Fruit fly (Drosophila melanogaster) whole organism, embryonic: ENCODE data around the gene Send2.
A peak's percentile ranks its signal among the peaks of the same experiment; 100 is the strongest.

Experiments used
- ATbp ChIP-seq: fragments of 200-800 bp; sonication (Bioruptor generic); optimal IDR thresholded peaks from 2 replicates; lab custom pipeline; 2017; ENCODE audit warnings: missing biosample characterization, mild to moderate bottlenecking, missing genetic modification characterization, missing genetic modification reagents
- CG10209 ChIP-seq: fragments of 200-800 bp; sonication (Bioruptor generic); optimal IDR thresholded peaks from 3 replicates; lab custom pipeline; 2017; ENCODE audit warnings: missing biosample characterization, mild to moderate bottlenecking, missing genetic modification characterization, missing genetic modification reagents
- CG10366 ChIP-seq: fragments of 200-800 bp; sonication (Bioruptor generic); IDR thresholded peaks from 2 replicates; pipeline ENCODE4 v1.3.6; 2022; ENCODE audit warnings: missing biosample characterization, missing genetic modification characterization
- CG10959 ChIP-seq: fragments of 200-800 bp; sonication (Bioruptor generic); IDR thresholded peaks from 2 replicates; pipeline ENCODE4 v1.3.6; 2022; ENCODE audit warnings: missing biosample characterization, missing genetic modification characterization
- CG12155 ChIP-seq: fragments of 200-800 bp; sonication (Bioruptor generic); optimal IDR thresholded peaks from 3 replicates; lab custom pipeline; 2016; ENCODE audit warnings: missing biosample characterization, missing genetic modification characterization
- CG12219 ChIP-seq: fragments of 200-800 bp; sonication (Bioruptor generic); optimal IDR thresholded peaks from 3 replicates; lab custom pipeline; 2018; ENCODE audit warnings: missing biosample characterization, mild to moderate bottlenecking, missing genetic modification characterization
- CG12744 ChIP-seq: fragments of 200-800 bp; sonication (Bioruptor generic); optimal IDR thresholded peaks from 2 replicates; lab custom pipeline; 2016; ENCODE audit warnings: missing biosample characterization, missing genetic modification characterization
- CG13123 ChIP-seq: fragments of 200-800 bp; sonication (Bioruptor generic); optimal IDR thresholded peaks from 2 replicates; lab custom pipeline; 2016; ENCODE audit warnings: missing biosample characterization, missing genetic modification characterization
- CG14667 ChIP-seq: fragments of 200-800 bp; sonication (Bioruptor generic); IDR thresholded peaks from 2 replicates; pipeline ENCODE4 v1.3.6; 2022; ENCODE audit warnings: missing biosample characterization, missing genetic modification characterization
- CG15269 ChIP-seq: fragments of 200-800 bp; sonication (Bioruptor generic); optimal IDR thresholded peaks from 2 replicates; lab custom pipeline; 2018; ENCODE audit warnings: missing biosample characterization, mild to moderate bottlenecking, missing genetic modification characterization, moderate library complexity
- CG15696 ChIP-seq: fragments of 200-800 bp; sonication (Bioruptor generic); optimal IDR thresholded peaks from 2 replicates; lab custom pipeline; 2019; ENCODE audit warnings: missing biosample characterization, mild to moderate bottlenecking, missing genetic modification characterization, moderate library complexity
- CG17361 ChIP-seq: fragments of 200-800 bp; sonication (Bioruptor generic); IDR thresholded peaks from 3 replicates; pipeline ENCODE4 v1.3.6; 2022; ENCODE audit warnings: missing biosample characterization, missing genetic modification characterization
- CG2202 ChIP-seq: fragments of 200-800 bp; sonication (Bioruptor generic); optimal IDR thresholded peaks from 2 replicates; lab custom pipeline; 2018; ENCODE audit warnings: missing biosample characterization, mild to moderate bottlenecking, missing genetic modification characterization
- CG3163 ChIP-seq: fragments of 200-800 bp; sonication (Bioruptor generic); optimal IDR thresholded peaks from 3 replicates; lab custom pipeline; 2016; ENCODE audit warnings: missing biosample characterization, missing genetic modification characterization
- CG4328 ChIP-seq: fragments of 200-800 bp; sonication (Bioruptor generic); optimal IDR thresholded peaks from 3 replicates; lab custom pipeline; 2017; ENCODE audit warnings: missing biosample characterization, missing genetic modification reagents, missing genetic modification characterization
- CG6254 ChIP-seq: fragments of 200-800 bp; sonication (Bioruptor generic); optimal IDR thresholded peaks from 3 replicates; lab custom pipeline; 2017; ENCODE audit warnings: mild to moderate bottlenecking, missing biosample characterization, missing genetic modification reagents, missing genetic modification characterization
- CG7745 ChIP-seq: fragments of 200-800 bp; sonication (Bioruptor generic); optimal IDR thresholded peaks from 2 replicates; lab custom pipeline; 2018; ENCODE audit warnings: missing biosample characterization, mild to moderate bottlenecking, missing genetic modification characterization, moderate library complexity
- CG8089 ChIP-seq: fragments of 200-800 bp; sonication (Bioruptor generic); optimal IDR thresholded peaks from 3 replicates; lab custom pipeline; 2016; ENCODE audit warnings: missing biosample characterization, missing genetic modification characterization
- CG8359 ChIP-seq: fragments of 200-800 bp; sonication (Bioruptor generic); optimal IDR thresholded peaks from 2 replicates; lab custom pipeline; 2017; ENCODE audit warnings: missing biosample characterization, mild to moderate bottlenecking, missing genetic modification characterization, borderline replicate concordance
- Camta ChIP-seq: fragments of 200-800 bp; sonication (Bioruptor generic); optimal IDR thresholded peaks from 2 replicates; lab custom pipeline; 2016; ENCODE audit warnings: missing biosample characterization, missing genetic modification characterization
- E2f1 ChIP-seq: fragments of 200-800 bp; sonication (Bioruptor generic); IDR thresholded peaks from 2 replicates; pipeline ENCODE4 v1.3.6; 2022; ENCODE audit warnings: missing biosample characterization, missing genetic modification characterization
- ERR ChIP-seq: fragments of 200-800 bp; sonication (Bioruptor generic); optimal IDR thresholded peaks from 2 replicates; lab custom pipeline; 2016; ENCODE audit warnings: missing biosample characterization, missing genetic modification characterization
- Hey ChIP-seq: fragments of 200-800 bp; sonication (Bioruptor generic); optimal IDR thresholded peaks from 3 replicates; lab custom pipeline; 2018; ENCODE audit warnings: missing biosample characterization, mild to moderate bottlenecking, missing genetic modification characterization
- Hr51 ChIP-seq, 2 experiments: fragments of 200-800 bp; sonication (Bioruptor generic); optimal IDR thresholded peaks; 2 replicates in 1 of 2; 3 replicates in 1 of 2; lab custom pipeline; 2016 to 2018; ENCODE audit warnings: missing biosample characterization in 2 of 2, missing genetic modification characterization in 2 of 2, mild to moderate bottlenecking in 1 of 2, moderate library complexity in 1 of 2
- Hsf ChIP-seq: fragments of 200-800 bp; sonication (Bioruptor generic); optimal IDR thresholded peaks from 3 replicates; lab custom pipeline; 2016; ENCODE audit warnings: missing biosample characterization, missing genetic modification characterization
- Lhr ChIP-seq: fragments of 200-800 bp; sonication (Bioruptor generic); optimal IDR thresholded peaks from 3 replicates; lab custom pipeline; 2017; ENCODE audit warnings: mild to moderate bottlenecking, missing biosample characterization, missing genetic modification reagents, missing genetic modification characterization
- Med ChIP-seq: fragments of 200-800 bp; sonication (Bioruptor generic); peaks from one replicate; lab custom pipeline; 2016; ENCODE audit warnings: missing biosample characterization, missing genetic modification characterization, mild to moderate bottlenecking, inconsistent platforms, moderate library complexity
- NK7.1 ChIP-seq: fragments of 200-800 bp; sonication (Bioruptor generic); optimal IDR thresholded peaks from 3 replicates; lab custom pipeline; 2016; ENCODE audit warnings: missing biosample characterization, missing genetic modification characterization
- Optix ChIP-seq: fragments of 200-800 bp; sonication (Bioruptor generic); IDR thresholded peaks from 3 replicates; pipeline ENCODE4 v1.3.6; 2022; ENCODE audit warnings: missing biosample characterization, missing genetic modification characterization
- al ChIP-seq: fragments of 200-800 bp; sonication (Bioruptor generic); IDR thresholded peaks from 2 replicates; pipeline ENCODE4 v1.3.6; 2022; ENCODE audit warnings: missing biosample characterization, missing genetic modification characterization
- bab2 ChIP-seq: fragments of 200-800 bp; sonication (Bioruptor generic); optimal IDR thresholded peaks from 2 replicates; lab custom pipeline; 2016; ENCODE audit warnings: missing biosample characterization, missing genetic modification characterization
- ci ChIP-seq: fragments of 200-800 bp; sonication (Bioruptor generic); IDR thresholded peaks from 3 replicates; pipeline ENCODE4 v1.3.6; 2022; ENCODE audit warnings: missing biosample characterization, missing genetic modification characterization
- disco-r ChIP-seq: fragments of 200-800 bp; sonication (Bioruptor generic); optimal IDR thresholded peaks from 2 replicates; lab custom pipeline; 2016; ENCODE audit warnings: missing biosample characterization, missing genetic modification characterization
- dmrt99B ChIP-seq: fragments of 200-800 bp; sonication (Bioruptor generic); optimal IDR thresholded peaks from 2 replicates; lab custom pipeline; 2018; ENCODE audit warnings: missing biosample characterization, mild to moderate bottlenecking, missing genetic modification characterization, moderate library complexity
- ewg ChIP-seq: fragments of 200-800 bp; sonication (Bioruptor generic); optimal IDR thresholded peaks from 3 replicates; lab custom pipeline; 2017; ENCODE audit warnings: mild to moderate bottlenecking, missing biosample characterization, missing genetic modification reagents, missing genetic modification characterization
- knrl ChIP-seq: fragments of 200-800 bp; sonication (Bioruptor generic); IDR thresholded peaks from 3 replicates; pipeline ENCODE4 v1.3.6; 2022; ENCODE audit warnings: missing biosample characterization, missing genetic modification characterization; ENCODE audit not compliant: partially characterized antibody
- nerfin-1 ChIP-seq: fragments of 200-800 bp; sonication (Bioruptor generic); optimal IDR thresholded peaks from 3 replicates; lab custom pipeline; 2019; ENCODE audit warnings: missing biosample characterization, mild to moderate bottlenecking, missing genetic modification characterization, moderate library complexity
- repo ChIP-seq: fragments of 200-800 bp; sonication (Bioruptor generic); optimal IDR thresholded peaks from 2 replicates; lab custom pipeline; 2016; ENCODE audit warnings: missing biosample characterization, missing genetic modification characterization
- ro ChIP-seq: fragments of 200-800 bp; sonication (Bioruptor generic); IDR thresholded peaks from 2 replicates; pipeline ENCODE4 v1.3.6; 2022; ENCODE audit warnings: missing biosample characterization, missing genetic modification characterization
- schlank ChIP-seq: fragments of 200-800 bp; sonication (Bioruptor generic); optimal IDR thresholded peaks from 2 replicates; lab custom pipeline; 2018; ENCODE audit warnings: missing biosample characterization, mild to moderate bottlenecking, missing genetic modification characterization
- scrt ChIP-seq: fragments of 200-800 bp; sonication (Bioruptor generic); optimal IDR thresholded peaks from 2 replicates; lab custom pipeline; 2018; ENCODE audit warnings: missing biosample characterization, mild to moderate bottlenecking, missing genetic modification characterization, moderate library complexity
- sima ChIP-seq: fragments of 200-800 bp; sonication (Bioruptor generic); optimal IDR thresholded peaks from 2 replicates; lab custom pipeline; 2016; ENCODE audit warnings: missing biosample characterization, missing genetic modification characterization
- slp2 ChIP-seq: fragments of 200-800 bp; sonication (Bioruptor generic); optimal IDR thresholded peaks from 2 replicates; lab custom pipeline; 2016; ENCODE audit warnings: missing biosample characterization, missing genetic modification characterization
- stc ChIP-seq: fragments of 200-800 bp; sonication (Bioruptor generic); IDR thresholded peaks from 2 replicates; pipeline ENCODE4 v1.3.6; 2022; ENCODE audit warnings: missing biosample characterization, missing genetic modification characterization
- tll ChIP-seq, 2 experiments: fragments of 200-800 bp in 1 of 2; fragments of >200 bp in 1 of 2; sonication (Bioruptor generic) in 1 of 2; optimal IDR thresholded peaks; 2 replicates each; lab custom pipeline; 2017 to 2019; ENCODE audit warnings: missing biosample characterization in 2 of 2, missing genetic modification characterization in 2 of 2, mild to moderate bottlenecking in 1 of 2, moderate library complexity in 1 of 2
- trh ChIP-seq: fragments of 200-800 bp; sonication (Bioruptor generic); optimal IDR thresholded peaks from 2 replicates; lab custom pipeline; 2016; ENCODE audit warnings: missing biosample characterization, missing genetic modification characterization
- tx ChIP-seq: fragments of 200-800 bp; sonication (Bioruptor generic); optimal IDR thresholded peaks from 2 replicates; lab custom pipeline; 2016; ENCODE audit warnings: missing biosample characterization, missing genetic modification characterization
- vnd ChIP-seq: fragments of 200-800 bp; sonication (Bioruptor generic); IDR thresholded peaks from 3 replicates; pipeline ENCODE4 v1.3.6; 2022; ENCODE audit warnings: missing biosample characterization, missing genetic modification characterization; ENCODE audit not compliant: partially characterized antibody
- zen2 ChIP-seq: fragments of 200-800 bp; sonication (Bioruptor generic); IDR thresholded peaks from 3 replicates; pipeline ENCODE4 v1.3.6; 2022; ENCODE audit warnings: missing biosample characterization, missing genetic modification characterization; ENCODE audit not compliant: partially characterized antibody
- zfh1 ChIP-seq: fragments of 200-800 bp; sonication (Bioruptor generic); IDR thresholded peaks from 3 replicates; pipeline ENCODE4 v1.3.6; 2022; ENCODE audit warnings: missing biosample characterization, missing genetic modification characterization

Send2 gene

DNA sequence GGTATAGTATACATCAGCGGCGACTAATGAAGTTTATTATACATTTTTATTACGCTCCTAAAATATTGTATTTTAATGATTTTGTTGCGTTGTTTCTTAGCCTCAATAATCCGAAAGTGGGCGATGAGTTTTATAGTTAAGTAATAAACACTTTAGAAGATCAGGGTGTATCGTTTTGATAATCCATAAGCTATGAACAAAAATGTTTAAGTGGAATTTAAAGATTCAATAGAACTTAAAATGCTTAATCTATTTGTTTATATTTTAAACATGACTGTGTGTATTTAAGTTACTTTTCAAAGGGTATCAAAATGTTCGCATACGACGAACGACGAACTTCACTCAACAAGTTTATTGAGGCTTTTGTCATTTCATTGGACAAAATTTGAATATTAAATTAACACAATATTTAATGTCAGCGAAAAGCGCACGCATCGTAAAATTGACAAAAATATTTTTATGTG is 25.8 kb upstream of the Send2 start (continued):
- TF ChIP-seq sima (GFP tag; lab: Kevin White, UChicago): peak; percentile 46
- TF ChIP-seq bab2 (GFP tag; lab: Kevin White, UChicago): peak; percentile 74
- no peak for TF ChIP-seq Optix (GFP tag; lab: Robert Waterston, UW)
- TF ChIP-seq CG10959 (GFP tag; lab: Robert Waterston, UW): no peak
- TF ChIP-seq slp2 (GFP tag; lab: Kevin White, UChicago): peak; percentile 26
- peak; percentile 42 for TF ChIP-seq CG12744 (GFP tag; lab: Kevin White, UChicago)
- TF ChIP-seq knrl (GFP tag; lab: Robert Waterston, UW): no peak
- peak; percentile 61 for TF ChIP-seq CG10209 (GFP tag; lab: Kevin White, UChicago)
- peak; percentile 79 for TF ChIP-seq CG12219 (GFP tag; lab: Kevin White, UChicago)
- no peak for TF ChIP-seq tll (GFP tag; optimal IDR thresholded peaks at IDR 0.05; lab: Kevin White, UChicago)
- TF ChIP-seq scrt: no peak
- peak; percentile 38 for TF ChIP-seq Camta (GFP tag; lab: Kevin White, UChicago)
- no peak for TF ChIP-seq Hey (tag; lab: Kevin White, UChicago)
- TF ChIP-seq CG15269 (tag; lab: Kevin White, UChicago): peak; percentile 89
- TF ChIP-seq Med (GFP tag; lab: Kevin White, UChicago): peak; percentile 84
- no peak for TF ChIP-seq CG8359 (GFP tag; lab: Kevin White, UChicago)
- TF ChIP-seq CG2202 (tag; lab: Kevin White, UChicago): no peak
- TF ChIP-seq CG15696 (tag; lab: Kevin White, UChicago): no peak
- TF ChIP-seq CG7745 (tag; lab: Kevin White, UChicago): no peak
- peak; percentile 61 for TF ChIP-seq E2f1 (GFP tag; lab: Robert Waterston, UW)
- TF ChIP-seq Hsf (GFP tag; lab: Kevin White, UChicago): peak; percentile 83
- no peak for TF ChIP-seq trh (GFP tag; lab: Kevin White, UChicago)
- TF ChIP-seq CG8089 (GFP tag; lab: Kevin White, UChicago): no peak
- peak; percentile 82 for TF ChIP-seq zfh1 (GFP tag; lab: Robert Waterston, UW)
- peak; percentile 75 for TF ChIP-seq stc (GFP tag; lab: Robert Waterston, UW)
- TF ChIP-seq ro (GFP tag; lab: Robert Waterston, UW): peak; percentile 42; the same call in 1 of the 2 replicates
- TF ChIP-seq Hr51 (GFP tag; optimal IDR thresholded peaks at IDR 0.05; lab: Kevin White, UChicago): peak; percentile 16 to 88
- peak; percentile 41; the same call in 1 of the 3 replicates for TF ChIP-seq CG17361 (GFP tag; lab: Robert Waterston, UW)
- TF ChIP-seq CG3163 (GFP tag; lab: Kevin White, UChicago): peak; percentile 35
- TF ChIP-seq CG12155 (GFP tag; lab: Kevin White, UChicago): peak; percentile 67
- TF ChIP-seq dmrt99B (tag; lab: Kevin White, UChicago): peak; percentile 79
- no peak for TF ChIP-seq NK7.1 (GFP tag; lab: Kevin White, UChicago)
- peak; percentile 75 for TF ChIP-seq CG10366
- no peak for TF ChIP-seq ERR (GFP tag; lab: Kevin White, UChicago)
- TF ChIP-seq nerfin-1: no peak
- peak; percentile 84 for TF ChIP-seq al (GFP tag; lab: Robert Waterston, UW)
- no peak for TF ChIP-seq schlank (tag; lab: Kevin White, UChicago)
- TF ChIP-seq zen2 (GFP tag; lab: Robert Waterston, UW): no peak
- TF ChIP-seq ci: peak; percentile 91
- no peak for TF ChIP-seq Lhr (GFP tag; lab: Kevin White, UChicago)
- no peak for TF ChIP-seq repo (GFP tag; lab: Kevin White, UChicago)
- TF ChIP-seq CG6254: no peak
- TF ChIP-seq tx: peak; percentile 73
- no peak for TF ChIP-seq disco-r (GFP tag; lab: Kevin White, UChicago)
- no peak for TF ChIP-seq CG14667 (GFP tag; lab: Robert Waterston, UW)
- no peak for TF ChIP-seq vnd (GFP tag; lab: Robert Waterston, UW)
- TF ChIP-seq CG13123 (GFP tag; lab: Kevin White, UChicago): no peak
- peak; percentile 43 for TF ChIP-seq ewg (GFP tag; lab: Kevin White, UChicago)
- TF ChIP-seq CG4328 (GFP tag; lab: Kevin White, UChicago): no peak
- TF ChIP-seq ATbp: peak; percentile 66
